Worm (Caenorhabditis elegans) whole organism, L2 larva: Measurements from ENCODE around the gene col-36.

Experiments
- C34F6.9 ChIP-seq: fragments of 150-350 bp; optimal IDR thresholded peaks from 2 replicates; lab custom pipeline; 2014; ENCODE audit warnings: missing biosample characterization, missing genetic modification characterization
- F13H6.1 ChIP-seq: sonication (generic microtip); optimal IDR thresholded peaks from 2 replicates; lab custom pipeline; 2016; ENCODE audit warnings: missing genetic modification characterization, missing compliant biosample characterization
- ZK546.5 ChIP-seq: sonication (generic microtip); optimal IDR thresholded peaks from 2 replicates; lab custom pipeline; 2017; ENCODE audit warnings: missing biosample characterization, missing genetic modification characterization
- aly-2 ChIP-seq: fragments of 150-350 bp; optimal IDR thresholded peaks from 2 replicates; lab custom pipeline; 2014; ENCODE audit warnings: missing biosample characterization, missing genetic modification characterization
- ama-1 ChIP-seq: fragments of 150-350 bp; optimal IDR thresholded peaks from 2 replicates; lab custom pipeline; 2018; ENCODE audit warnings: inconsistent platforms
- ceh-16 ChIP-seq: fragments of 150-350 bp; optimal IDR thresholded peaks from 2 replicates; lab custom pipeline; 2014; ENCODE audit warnings: missing biosample characterization, missing genetic modification characterization
- ceh-82 ChIP-seq: fragments of 150-350 bp; optimal IDR thresholded peaks from 2 replicates; lab custom pipeline; 2014; ENCODE audit warnings: missing biosample characterization, missing genetic modification characterization
- crh-2 ChIP-seq: sonication (generic microtip); optimal IDR thresholded peaks from 2 replicates; lab custom pipeline; 2017; ENCODE audit warnings: missing biosample characterization, missing genetic modification characterization
- dmd-4 ChIP-seq: sonication (generic microtip); optimal IDR thresholded peaks from 2 replicates; lab custom pipeline; 2017; ENCODE audit warnings: missing biosample characterization, missing genetic modification characterization
- egl-27 ChIP-seq: sonication (generic microtip); optimal IDR thresholded peaks from 3 replicates; lab custom pipeline; 2017; ENCODE audit warnings: missing biosample characterization, missing genetic modification reagents, missing genetic modification characterization
- elt-1 ChIP-seq: fragments of 150-350 bp; optimal IDR thresholded peaks from 2 replicates; lab custom pipeline; 2014; ENCODE audit warnings: missing biosample characterization, missing genetic modification characterization
- fos-1 ChIP-seq: fragments of 150-350 bp; optimal IDR thresholded peaks from 2 replicates; lab custom pipeline; 2014; ENCODE audit warnings: missing biosample characterization, missing genetic modification characterization
- gmeb-1 ChIP-seq: fragments of 150-350 bp; optimal IDR thresholded peaks from 2 replicates; lab custom pipeline; 2014; ENCODE audit warnings: missing biosample characterization, missing genetic modification characterization
- lin-11 ChIP-seq: fragments of 150-350 bp; sonication (generic microtip); optimal IDR thresholded peaks from 2 replicates; lab custom pipeline; 2014; ENCODE audit warnings: missing biosample characterization, missing genetic modification characterization, inconsistent platforms, mixed read lengths
- lin-13 ChIP-seq: fragments of 150-350 bp; optimal IDR thresholded peaks from 2 replicates; lab custom pipeline; 2014; ENCODE audit warnings: missing biosample characterization, missing genetic modification reagents, missing genetic modification characterization
- lin-39 ChIP-seq: fragments of 150-350 bp; optimal IDR thresholded peaks from 2 replicates; lab custom pipeline; 2014; ENCODE audit warnings: missing biosample characterization, missing genetic modification reagents, missing genetic modification characterization
- lsy-2 ChIP-seq, 2 experiments: fragments of 150-350 bp in 1 of 2; sonication (generic microtip) in 1 of 2; optimal IDR thresholded peaks; 2 replicates each; lab custom pipeline; 2014 to 2017; ENCODE audit warnings: missing biosample characterization in 2 of 2, missing genetic modification characterization in 2 of 2
- mab-5 ChIP-seq: fragments of 150-350 bp; optimal IDR thresholded peaks from 2 replicates; lab custom pipeline; 2014; ENCODE audit warnings: missing biosample characterization, missing genetic modification characterization
- mbf-1 ChIP-seq: sonication (generic microtip); optimal IDR thresholded peaks from 2 replicates; lab custom pipeline; 2017; ENCODE audit warnings: missing biosample characterization, missing genetic modification characterization
- mdl-1 ChIP-seq, 2 experiments: fragments of 150-350 bp in 1 of 2; sonication (generic microtip) in 1 of 2; optimal IDR thresholded peaks; 2 replicates each; lab custom pipeline; 2017; ENCODE audit warnings: missing biosample characterization in 2 of 2, missing genetic modification characterization in 2 of 2
- nhr-11 ChIP-seq: fragments of 150-350 bp; optimal IDR thresholded peaks from 2 replicates; lab custom pipeline; 2014; ENCODE audit warnings: missing biosample characterization, missing genetic modification characterization
- nhr-12 ChIP-seq: fragments of 150-350 bp; optimal IDR thresholded peaks from 2 replicates; lab custom pipeline; 2014; ENCODE audit warnings: missing biosample characterization, missing genetic modification characterization
- nhr-129 ChIP-seq: fragments of 150-350 bp; optimal IDR thresholded peaks from 2 replicates; lab custom pipeline; 2014; ENCODE audit warnings: missing biosample characterization, missing genetic modification characterization
- nhr-237 ChIP-seq: fragments of 150-350 bp; optimal IDR thresholded peaks from 2 replicates; lab custom pipeline; 2014; ENCODE audit warnings: missing biosample characterization, missing genetic modification characterization
- nhr-6 ChIP-seq: fragments of 150-350 bp; optimal IDR thresholded peaks from 2 replicates; lab custom pipeline; 2014; ENCODE audit warnings: missing biosample characterization, missing genetic modification characterization
- nhr-77 ChIP-seq: fragments of 150-350 bp; optimal IDR thresholded peaks from 2 replicates; lab custom pipeline; 2014; ENCODE audit warnings: missing biosample characterization, missing genetic modification characterization
- sem-4 ChIP-seq: fragments of 150-350 bp; optimal IDR thresholded peaks from 2 replicates; lab custom pipeline; 2014; ENCODE audit warnings: missing biosample characterization, missing genetic modification reagents, missing genetic modification characterization
- sma-9 ChIP-seq, 2 experiments: fragments of 150-350 bp in 1 of 2; sonication (generic microtip) in 1 of 2; optimal IDR thresholded peaks; 2 replicates each; lab custom pipeline; 2014 to 2016; ENCODE audit warnings: missing genetic modification characterization in 2 of 2, mild to moderate bottlenecking in 1 of 2, missing biosample characterization in 1 of 2, missing compliant biosample characterization in 1 of 2, missing genetic modification reagents in 1 of 2, moderate library complexity in 1 of 2
- unc-39 ChIP-seq: fragments of 150-350 bp; optimal IDR thresholded peaks from 2 replicates; lab custom pipeline; 2014; ENCODE audit warnings: missing biosample characterization, missing genetic modification characterization
- unc-55 ChIP-seq: fragments of 150-350 bp; sonication (generic microtip); optimal IDR thresholded peaks from 3 replicates; lab custom pipeline; 2014; ENCODE audit warnings: missing biosample characterization, missing genetic modification reagents, missing genetic modification characterization
- unc-62 ChIP-seq: fragments of 150-350 bp; optimal IDR thresholded peaks from 2 replicates; lab custom pipeline; 2014; ENCODE audit warnings: missing biosample characterization, missing genetic modification reagents, missing genetic modification characterization
- zag-1 ChIP-seq: fragments of 150-350 bp; optimal IDR thresholded peaks from 2 replicates; lab custom pipeline; 2014; ENCODE audit warnings: missing biosample characterization, missing genetic modification characterization
- ztf-11 ChIP-seq: sonication (generic microtip); optimal IDR thresholded peaks from 2 replicates; lab custom pipeline; 2017; ENCODE audit warnings: missing biosample characterization, missing genetic modification characterization
- ztf-4 ChIP-seq: fragments of 150-350 bp; optimal IDR thresholded peaks from 2 replicates; lab custom pipeline; 2014; ENCODE audit warnings: missing biosample characterization, missing genetic modification characterization

col-36 gene

DNA sequence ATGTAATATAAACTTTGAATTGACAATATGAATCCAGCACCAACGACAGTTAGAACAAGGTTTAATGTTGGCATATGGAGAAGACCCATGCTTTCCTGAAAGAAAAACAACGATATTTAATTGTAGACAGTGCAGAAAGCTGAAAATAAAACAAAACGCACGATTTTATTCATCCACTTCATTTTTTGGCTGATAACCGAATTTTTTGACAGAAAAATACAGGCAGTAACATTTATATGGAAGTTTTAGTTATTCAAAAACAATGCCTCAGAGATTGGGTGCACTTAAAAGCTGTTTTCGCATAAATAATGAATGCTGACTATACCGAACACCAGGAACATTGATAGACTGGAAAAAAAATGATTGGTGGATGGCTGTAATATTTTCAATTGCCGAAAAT is 2.9 kb downstream of the col-36 start, which contains the start of gene mfsd-13.2:
Gene mfsd-13.2 (minus strand): TSS at position 101 of the 400 bp plus-strand sequence.
- TF ChIP-seq C34F6.9 (tag; lab: Kevin White, UChicago): no peak
- TF ChIP-seq, all 48 proteins: peak for 0

DNA sequence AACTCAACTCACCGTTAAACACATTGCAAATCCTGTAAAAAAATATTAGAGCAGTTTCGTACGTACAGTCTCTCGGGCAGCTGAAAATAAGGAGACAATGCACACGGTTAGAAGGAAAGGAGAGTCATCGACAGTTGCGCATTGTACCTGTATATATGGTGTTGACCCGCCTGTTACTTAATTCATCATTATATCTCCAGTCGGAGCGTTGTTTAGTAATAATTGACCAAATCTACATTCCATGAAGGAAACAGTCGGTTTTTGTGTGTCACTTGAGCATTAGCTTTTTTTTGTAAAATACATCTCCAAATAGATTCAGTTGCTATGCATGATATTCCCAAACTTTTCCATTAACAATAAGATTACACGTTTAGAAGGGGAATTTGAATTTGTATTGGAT is 7.1 kb downstream of the col-36 start, which contains the start of gene C27H5.12:
Gene C27H5.12 (minus strand): TSS at position 101 of the 400 bp plus-strand sequence.
- no peak for TF ChIP-seq unc-55 (GFP tag; lab: Kevin White, UChicago)
- TF ChIP-seq nhr-77: no peak
- TF ChIP-seq mbf-1 (tag; lab: Kevin White, UChicago): no peak
- TF ChIP-seq sem-4 (tag; lab: Kevin White, UChicago): no peak
- TF ChIP-seq ztf-11 (tag; lab: Kevin White, UChicago): no peak
- TF ChIP-seq mab-5 (tag; lab: Kevin White, UChicago): no peak
- no peak for TF ChIP-seq C34F6.9 (tag; lab: Kevin White, UChicago)

- TF ChIP-seq ceh-16 (tag; lab: Kevin White, UChicago): no peak
- TF ChIP-seq ztf-11 (tag; lab: Kevin White, UChicago): no peak
- no peak for TF ChIP-seq F13H6.1
- no peak for TF ChIP-seq mab-5 (tag; lab: Kevin White, UChicago)
- TF ChIP-seq lsy-2 (tag; optimal IDR thresholded peaks at IDR 0.05; lab: Kevin White, UChicago): no peak
- TF ChIP-seq nhr-237 (tag; lab: Kevin White, UChicago): no peak
- no peak for TF ChIP-seq dmd-4 (tag; lab: Kevin White, UChicago)
- no peak for TF ChIP-seq ztf-4 (tag; lab: Kevin White, UChicago)
- no peak for TF ChIP-seq mdl-1 (tag; optimal IDR thresholded peaks at IDR 0.05; lab: Kevin White, UChicago)
- TF ChIP-seq egl-27 (tag; lab: Kevin White, UChicago): no peak
- TF ChIP-seq ceh-82 (tag; lab: Kevin White, UChicago): no peak
- TF ChIP-seq crh-2 (tag; lab: Kevin White, UChicago): peak; percentile 43
- TF ChIP-seq sma-9 (GFP tag; optimal IDR thresholded peaks at IDR 0.05; lab: Kevin White, UChicago): peak; percentile 60
- TF ChIP-seq sma-9 (tag; optimal IDR thresholded peaks at IDR 0.05; lab: Kevin White, UChicago): no peak
- no peak for TF ChIP-seq lin-39 (tag; lab: Kevin White, UChicago)
- no peak for TF ChIP-seq unc-39
- TF ChIP-seq aly-2 (tag; lab: Kevin White, UChicago): no peak
- no peak for TF ChIP-seq lin-11 (tag; lab: Kevin White, UChicago)
- TF ChIP-seq gmeb-1: peak; percentile 27
- peak; percentile 52 for TF ChIP-seq fos-1 (tag; lab: Kevin White, UChicago)
Measured at ce11 chrII:7157415-7157814, 11.2 kb downstream of the col-36 start.

DNA sequence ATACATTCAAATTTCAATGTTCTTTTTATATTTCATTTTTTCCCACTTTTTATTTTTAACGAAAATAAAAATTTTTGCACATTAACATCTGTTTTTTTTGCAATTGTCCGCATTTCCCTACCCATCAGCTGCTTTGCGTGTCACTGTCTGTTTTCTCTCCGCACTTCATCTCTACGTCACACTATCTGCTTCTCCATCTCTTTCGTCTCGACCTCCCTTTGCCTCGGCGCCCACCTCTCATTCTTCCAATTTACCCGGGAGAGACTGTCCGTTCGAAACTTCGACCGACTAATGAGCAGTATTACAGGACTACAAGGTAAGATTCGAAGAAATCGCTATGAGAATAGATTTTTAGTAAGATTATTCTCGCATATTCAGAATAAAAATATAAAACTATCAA is 13.2 kb downstream of the col-36 start, which contains the start of gene C27H5.2:
Gene C27H5.2 (plus strand): TSS at position 190 of the 400 bp plus-strand sequence.
- TF ChIP-seq unc-55 (GFP tag; lab: Kevin White, UChicago): no peak
- TF ChIP-seq ztf-4 (tag; lab: Kevin White, UChicago): no peak
- TF ChIP-seq mbf-1 (tag; lab: Kevin White, UChicago): no peak
- TF ChIP-seq lin-39 (tag; lab: Kevin White, UChicago): no peak
- TF ChIP-seq F13H6.1: no peak
- TF ChIP-seq ceh-82 (tag; lab: Kevin White, UChicago): no peak
- peak; percentile 48 for TF ChIP-seq fos-1 (tag; lab: Kevin White, UChicago)
- TF ChIP-seq nhr-129 (tag; lab: Kevin White, UChicago): peak; percentile 21
- TF ChIP-seq mdl-1 (tag; optimal IDR thresholded peaks at IDR 0.05; lab: Kevin White, UChicago): no peak
- TF ChIP-seq aly-2 (tag; lab: Kevin White, UChicago): no peak
- TF ChIP-seq lsy-2 (tag; optimal IDR thresholded peaks at IDR 0.05; lab: Kevin White, UChicago): peak in 1 of 2 experiments; percentile 18
- no peak for TF ChIP-seq unc-62 (GFP tag; lab: Kevin White, UChicago)
- peak; percentile 21 for TF ChIP-seq ama-1 (lab: Kevin White, UChicago)
- no peak for TF ChIP-seq dmd-4 (tag; lab: Kevin White, UChicago)
- TF ChIP-seq zag-1 (tag; lab: Kevin White, UChicago): no peak
- TF ChIP-seq nhr-6 (tag; lab: Kevin White, UChicago): no peak
- no peak for TF ChIP-seq nhr-12 (tag; lab: Kevin White, UChicago)
- TF ChIP-seq elt-1 (tag; lab: Kevin White, UChicago): no peak
- TF ChIP-seq lin-13: no peak
- TF ChIP-seq ZK546.5: no peak
- no peak for TF ChIP-seq nhr-11 (tag; lab: Kevin White, UChicago)
- TF ChIP-seq ztf-11 (tag; lab: Kevin White, UChicago): no peak
